Worm (Caenorhabditis elegans) whole organism, L2 larva: Measurements from ENCODE around the gene dod-3.

ENCODE experiments used
- ZK546.5 ChIP-seq: sonication (generic microtip); optimal IDR thresholded peaks from 2 replicates; lab custom pipeline; 2017; ENCODE audit warnings: missing biosample characterization, missing genetic modification characterization
- aly-2 ChIP-seq: fragments of 150-350 bp; optimal IDR thresholded peaks from 2 replicates; lab custom pipeline; 2014; ENCODE audit warnings: missing biosample characterization, missing genetic modification characterization
- blmp-1 ChIP-seq: sonication (generic microtip); optimal IDR thresholded peaks from 2 replicates; lab custom pipeline; 2017; ENCODE audit warnings: missing genetic modification characterization, mild to moderate bottlenecking, missing compliant biosample characterization, antibody characterized with exemption, moderate library complexity; ENCODE audit not compliant: insufficient read depth
- lsy-2 ChIP-seq, 2 experiments: fragments of 150-350 bp in 1 of 2; sonication (generic microtip) in 1 of 2; optimal IDR thresholded peaks; 2 replicates each; lab custom pipeline; 2014 to 2017; ENCODE audit warnings: missing biosample characterization in 2 of 2, missing genetic modification characterization in 2 of 2
- mab-5 ChIP-seq: fragments of 150-350 bp; optimal IDR thresholded peaks from 2 replicates; lab custom pipeline; 2014; ENCODE audit warnings: missing biosample characterization, missing genetic modification characterization
- mbf-1 ChIP-seq: sonication (generic microtip); optimal IDR thresholded peaks from 2 replicates; lab custom pipeline; 2017; ENCODE audit warnings: missing biosample characterization, missing genetic modification characterization
- nhr-10 ChIP-seq: sonication (generic microtip); optimal IDR thresholded peaks from 2 replicates; lab custom pipeline; 2017; ENCODE audit warnings: missing biosample characterization, missing genetic modification characterization
- nhr-12 ChIP-seq: fragments of 150-350 bp; optimal IDR thresholded peaks from 2 replicates; lab custom pipeline; 2014; ENCODE audit warnings: missing biosample characterization, missing genetic modification characterization
- nhr-237 ChIP-seq: fragments of 150-350 bp; optimal IDR thresholded peaks from 2 replicates; lab custom pipeline; 2014; ENCODE audit warnings: missing biosample characterization, missing genetic modification characterization
- sem-4 ChIP-seq: fragments of 150-350 bp; optimal IDR thresholded peaks from 2 replicates; lab custom pipeline; 2014; ENCODE audit warnings: missing biosample characterization, missing genetic modification reagents, missing genetic modification characterization
- snpc-4 ChIP-seq: fragments of 150-350 bp; optimal IDR thresholded peaks from 2 replicates; lab custom pipeline; 2014; ENCODE audit warnings: missing biosample characterization, missing genetic modification characterization
- unc-39 ChIP-seq: fragments of 150-350 bp; optimal IDR thresholded peaks from 2 replicates; lab custom pipeline; 2014; ENCODE audit warnings: missing biosample characterization, missing genetic modification characterization
- unc-62 ChIP-seq: fragments of 150-350 bp; optimal IDR thresholded peaks from 2 replicates; lab custom pipeline; 2014; ENCODE audit warnings: missing biosample characterization, missing genetic modification reagents, missing genetic modification characterization

- TF ChIP-seq mab-5 (tag; lab: Kevin White, UChicago) = no peak
- TF ChIP-seq nhr-12 (tag; lab: Kevin White, UChicago) = no peak
- no peak for TF ChIP-seq mbf-1 (tag; lab: Kevin White, UChicago)
- TF ChIP-seq aly-2 (tag; lab: Kevin White, UChicago) = no peak
- TF ChIP-seq nhr-10 (tag; lab: Kevin White, UChicago) = no peak
- no peak for TF ChIP-seq lsy-2 (tag; optimal IDR thresholded peaks at IDR 0.05; lab: Kevin White, UChicago)
- TF ChIP-seq unc-39 (tag; lab: Kevin White, UChicago) = no peak
- TF ChIP-seq unc-62 (GFP tag; lab: Kevin White, UChicago) = no peak
- no peak for TF ChIP-seq blmp-1 (tag; lab: Kevin White, UChicago)
- no peak for TF ChIP-seq ZK546.5
- no peak for TF ChIP-seq sem-4 (tag; lab: Kevin White, UChicago)
- no peak for TF ChIP-seq nhr-237 (tag; lab: Kevin White, UChicago)
- TF ChIP-seq snpc-4 (tag; lab: Kevin White, UChicago) = no peak
Observed at ce11 chrV:2690478-2690877, 40.4 kb downstream of the dod-3 start.
